Worm (Caenorhabditis elegans) whole organism, L2 larva: ENCODE results near the gene icd-1.

Experiments used
- F13H6.1 ChIP-seq: sonication (generic microtip); optimal IDR thresholded peaks from 2 replicates; lab custom pipeline; 2016; ENCODE audit warnings: missing genetic modification characterization, missing compliant biosample characterization
- ZK546.5 ChIP-seq: sonication (generic microtip); optimal IDR thresholded peaks from 2 replicates; lab custom pipeline; 2017; ENCODE audit warnings: missing biosample characterization, missing genetic modification characterization
- egl-27 ChIP-seq: sonication (generic microtip); optimal IDR thresholded peaks from 3 replicates; lab custom pipeline; 2017; ENCODE audit warnings: missing biosample characterization, missing genetic modification reagents, missing genetic modification characterization
- lin-13 ChIP-seq: fragments of 150-350 bp; optimal IDR thresholded peaks from 2 replicates; lab custom pipeline; 2014; ENCODE audit warnings: missing biosample characterization, missing genetic modification reagents, missing genetic modification characterization
- mdl-1 ChIP-seq, 2 experiments: fragments of 150-350 bp in 1 of 2; sonication (generic microtip) in 1 of 2; optimal IDR thresholded peaks; 2 replicates each; lab custom pipeline; 2017; ENCODE audit warnings: missing biosample characterization in 2 of 2, missing genetic modification characterization in 2 of 2
- nhr-129 ChIP-seq: fragments of 150-350 bp; optimal IDR thresholded peaks from 2 replicates; lab custom pipeline; 2014; ENCODE audit warnings: missing biosample characterization, missing genetic modification characterization
- nhr-25 ChIP-seq: fragments of 150-350 bp; sonication (generic microtip); optimal IDR thresholded peaks from 3 replicates; lab custom pipeline; 2014; ENCODE audit warnings: missing biosample characterization, missing genetic modification characterization
- peb-1 ChIP-seq: fragments of 150-350 bp; optimal IDR thresholded peaks from 2 replicates; lab custom pipeline; 2014; ENCODE audit warnings: missing biosample characterization, missing genetic modification characterization
- snpc-4 ChIP-seq: fragments of 150-350 bp; optimal IDR thresholded peaks from 2 replicates; lab custom pipeline; 2014; ENCODE audit warnings: missing biosample characterization, missing genetic modification characterization
- ztf-11 ChIP-seq: sonication (generic microtip); optimal IDR thresholded peaks from 2 replicates; lab custom pipeline; 2017; ENCODE audit warnings: missing biosample characterization, missing genetic modification characterization

DNA sequence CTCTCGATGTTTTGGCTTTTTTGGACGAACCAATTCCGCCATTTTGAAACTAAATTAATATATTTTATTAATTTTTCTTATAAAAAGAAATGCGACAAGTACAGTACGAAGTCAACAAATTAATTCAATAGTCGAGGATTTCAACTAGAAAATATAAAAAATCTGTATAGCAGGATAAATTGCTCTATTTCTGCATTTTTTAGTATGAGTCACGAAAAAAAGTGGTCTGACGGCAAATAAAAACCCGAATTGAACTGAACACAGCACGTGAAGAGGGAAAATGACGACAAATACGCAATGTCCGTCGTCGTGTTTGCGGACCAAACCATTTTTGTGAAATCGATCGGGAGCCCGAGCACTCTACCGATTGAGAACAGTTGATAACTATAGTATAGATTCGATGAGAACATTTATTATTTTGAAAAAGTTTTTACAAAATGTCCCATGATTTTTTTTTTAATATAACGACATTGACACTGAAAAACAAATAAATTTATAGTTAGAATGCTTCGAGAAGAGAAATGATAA lies 20.9 kb upstream of the icd-1 start, which contains the start of gene epg-5:
- TF ChIP-seq ztf-11 (tag; lab: Kevin White, UChicago) = no peak
- TF ChIP-seq snpc-4 = no peak
- no peak for TF ChIP-seq F13H6.1 (tag; lab: Kevin White, UChicago)
- no peak for TF ChIP-seq egl-27 (tag; lab: Kevin White, UChicago)
- no peak for TF ChIP-seq nhr-25 (tag; lab: Kevin White, UChicago)
- TF ChIP-seq ZK546.5 (tag; lab: Kevin White, UChicago) = no peak
- peak in 1 of 2 experiments; percentile 19 for TF ChIP-seq mdl-1 (tag; optimal IDR thresholded peaks at IDR 0.05; lab: Kevin White, UChicago)
- peak; percentile 59 for TF ChIP-seq nhr-129 (tag; lab: Kevin White, UChicago)
- no peak for TF ChIP-seq lin-13
- no peak for TF ChIP-seq peb-1 (tag; lab: Kevin White, UChicago)
